Worm (Caenorhabditis elegans): Measurements from ENCODE around the gene F10C2.7.
A peak's percentile ranks its signal among the peaks of the same experiment; 100 is the strongest.

F10C2.7 gene

ce11 chrV:12100794-12101343 lies 47.2 kb downstream of the F10C2.7 start, which contains the start of gene nhr-154 (continued):
- TF ChIP-seq ceh-16 (tag; optimal IDR thresholded peaks at IDR 0.05) (no peak), nhr-21 (tag; optimal IDR thresholded peaks at IDR 0.05) (no peak), fos-1 (tag; optimal IDR thresholded peaks at IDR 0.05) (peak; percentile 23), ceh-82 (tag; optimal IDR thresholded peaks at IDR 0.05) (no peak), crh-2 (tag; optimal IDR thresholded peaks at IDR 0.05) (peak; percentile 42), sem-4 (tag; optimal IDR thresholded peaks at IDR 0.05) (no peak), sma-9 (GFP tag; optimal IDR thresholded peaks at IDR 0.05) (peak; percentile 72), sma-9 (tag; optimal IDR thresholded peaks at IDR 0.05) (no peak)

ce11 chrV:12103920-12104319 lies 50.2 kb downstream of the F10C2.7 start, which contains the start of gene nhr-153:
Gene nhr-153 (plus strand): TSS chrV:12104220.
- no peak for TF ChIP-seq nhr-25 (tag; optimal IDR thresholded peaks at IDR 0.05)
- no peak for TF ChIP-seq ama-1 (optimal IDR thresholded peaks at IDR 0.05)
- no peak for TF ChIP-seq mdl-1 (tag; optimal IDR thresholded peaks at IDR 0.05)
- TF ChIP-seq nhr-237 (tag; optimal IDR thresholded peaks at IDR 0.05): no peak
- TF ChIP-seq C34F6.9 (tag; optimal IDR thresholded peaks at IDR 0.05): no peak

Measured in whole organism, L2 larva.